Fruit fly (Drosophila melanogaster) whole organism, wandering third instar larva: ENCODE measurements around the gene noi.

Source experiments
- CG32264 ChIP-seq: fragments of 200-800 bp; sonication (Bioruptor generic); optimal IDR thresholded peaks from 2 replicates; lab custom pipeline; 2016; ENCODE audit warnings: missing biosample characterization, missing genetic modification characterization
- CG9705 ChIP-seq: fragments of 200-800 bp; sonication (Bioruptor generic); optimal IDR thresholded peaks from 2 replicates; lab custom pipeline; 2018; ENCODE audit warnings: missing biosample characterization, mild to moderate bottlenecking, missing genetic modification characterization
- CrebA ChIP-seq: fragments of 200-800 bp; sonication (Bioruptor generic); optimal IDR thresholded peaks from 2 replicates; lab custom pipeline; 2016; ENCODE audit warnings: missing biosample characterization, mild to moderate bottlenecking, missing genetic modification characterization, borderline replicate concordance
- Dfd ChIP-seq: fragments of >200 bp; optimal IDR thresholded peaks from 2 replicates; lab custom pipeline; 2017; ENCODE audit warnings: missing biosample characterization, missing genetic modification characterization
- Dif ChIP-seq: fragments of 200-275, 200-300 bp; sonication (Bioruptor generic); optimal IDR thresholded peaks from 2 replicates; lab custom pipeline; 2018; ENCODE audit warnings: missing biosample characterization, missing genetic modification characterization; ENCODE audit not compliant: partially characterized antibody
- GATAd ChIP-seq: sonication (Bioruptor generic); optimal IDR thresholded peaks from 2 replicates; lab custom pipeline; 2016; ENCODE audit warnings: missing biosample characterization, missing genetic modification characterization
- HLH106 ChIP-seq: fragments of 200-800 bp; optimal IDR thresholded peaks from 3 replicates; lab custom pipeline; 2019; ENCODE audit warnings: missing biosample characterization, mild to moderate bottlenecking, missing genetic modification characterization, moderate library complexity
- Hnf4 ChIP-seq: fragments of 200-800 bp; sonication (Bioruptor generic); optimal IDR thresholded peaks from 2 replicates; lab custom pipeline; 2016; ENCODE audit warnings: missing biosample characterization, mild to moderate bottlenecking, missing genetic modification characterization
- Hr83 ChIP-seq: fragments of 200-300 bp; sonication (Bioruptor generic); optimal IDR thresholded peaks from 2 replicates; lab custom pipeline; 2016; ENCODE audit warnings: missing biosample characterization, mild to moderate bottlenecking, missing genetic modification characterization, moderate library complexity; ENCODE audit not compliant: poor library complexity, severe bottlenecking
- Mio ChIP-seq: sonication (Bioruptor generic); optimal IDR thresholded peaks from 2 replicates; lab custom pipeline; 2016; ENCODE audit warnings: missing biosample characterization, missing genetic modification characterization
- Myc ChIP-seq: fragments of >200 bp; optimal IDR thresholded peaks from 2 replicates; lab custom pipeline; 2017
- OdsH ChIP-seq: fragments of 200-800 bp; sonication (Bioruptor generic); optimal IDR thresholded peaks from 2 replicates; lab custom pipeline; 2016; ENCODE audit warnings: missing biosample characterization, mild to moderate bottlenecking, missing genetic modification characterization
- Rel ChIP-seq, 2 experiments: fragments of 200-800 bp; sonication (Bioruptor generic) in 1 of 2; optimal IDR thresholded peaks; 2 replicates in 1 of 2; 3 replicates in 1 of 2; lab custom pipeline; 2016 to 2019; ENCODE audit warnings: mild to moderate bottlenecking in 2 of 2, missing biosample characterization in 2 of 2, missing genetic modification characterization in 2 of 2, moderate library complexity in 1 of 2
- Sp1 ChIP-seq: fragments of 200-800 bp; sonication (Bioruptor generic); optimal IDR thresholded peaks from 3 replicates; lab custom pipeline; 2019; ENCODE audit warnings: missing biosample characterization, mild to moderate bottlenecking, missing genetic modification characterization, moderate library complexity
- Vsx2 ChIP-seq: fragments of 200-300, 225-300 bp; sonication (Bioruptor generic); optimal IDR thresholded peaks from 2 replicates; lab custom pipeline; 2018; ENCODE audit warnings: missing biosample characterization, missing genetic modification characterization; ENCODE audit not compliant: partially characterized antibody
- br ChIP-seq: fragments of 200-800 bp; sonication (Bioruptor generic); optimal IDR thresholded peaks from 2 replicates; lab custom pipeline; 2016; ENCODE audit warnings: missing biosample characterization, missing genetic modification characterization
- dl ChIP-seq, 2 experiments: fragments of 175-275, 200-275 bp in 1 of 2; fragments of 200-275 bp in 1 of 2; sonication (Bioruptor generic); optimal IDR thresholded peaks; lab custom pipeline; 2018; ENCODE audit warnings: mild to moderate bottlenecking in 2 of 2, missing biosample characterization in 2 of 2, missing genetic modification characterization in 2 of 2, moderate library complexity in 2 of 2; ENCODE audit not compliant: partially characterized antibody in 2 of 2, insufficient read depth in 1 of 2
- dmrt93B ChIP-seq: fragments of 200-800 bp; sonication (Bioruptor generic); optimal IDR thresholded peaks from 2 replicates; lab custom pipeline; 2018; ENCODE audit warnings: missing biosample characterization, mild to moderate bottlenecking, missing genetic modification characterization
- dsf ChIP-seq: sonication (Bioruptor generic); optimal IDR thresholded peaks from 2 replicates; lab custom pipeline; 2016; ENCODE audit warnings: missing biosample characterization, missing genetic modification characterization, borderline replicate concordance
- ey ChIP-seq: fragments of 200-800 bp; sonication (Bioruptor generic); optimal IDR thresholded peaks from 2 replicates; lab custom pipeline; 2016; ENCODE audit warnings: missing biosample characterization, missing genetic modification characterization
- foxo ChIP-seq, 2 experiments: fragments of 200-800 bp; sonication (Bioruptor generic); optimal IDR thresholded peaks; 2 replicates in 1 of 2; 3 replicates in 1 of 2; lab custom pipeline; 2016 to 2017; ENCODE audit warnings: missing biosample characterization in 2 of 2, missing genetic modification characterization in 2 of 2
- fru ChIP-seq: fragments of 200-800 bp; sonication (Bioruptor generic); optimal IDR thresholded peaks from 3 replicates; lab custom pipeline; 2016; ENCODE audit warnings: missing biosample characterization, mild to moderate bottlenecking, missing genetic modification characterization
- h ChIP-seq: fragments of 200-800 bp; sonication (Bioruptor generic); optimal IDR thresholded peaks from 3 replicates; lab custom pipeline; 2016; ENCODE audit warnings: missing biosample characterization, mild to moderate bottlenecking, missing genetic modification characterization
- jim ChIP-seq: fragments of 175-275, 200-325 bp; sonication (Bioruptor generic); optimal IDR thresholded peaks from 2 replicates; lab custom pipeline; 2016; ENCODE audit warnings: missing biosample characterization, mild to moderate bottlenecking, missing genetic modification characterization
- lola ChIP-seq: fragments of >200 bp; optimal IDR thresholded peaks from 2 replicates; lab custom pipeline; 2017; ENCODE audit warnings: missing biosample characterization, missing genetic modification characterization
- psq ChIP-seq: fragments of 200-800 bp; sonication (Bioruptor generic); optimal IDR thresholded peaks from 3 replicates; lab custom pipeline; 2017; ENCODE audit warnings: missing biosample characterization, mild to moderate bottlenecking, missing genetic modification characterization, moderate library complexity
- rgr ChIP-seq: fragments of 200-800 bp; sonication (Bioruptor generic); optimal IDR thresholded peaks from 3 replicates; lab custom pipeline; 2016; ENCODE audit warnings: missing biosample characterization, mild to moderate bottlenecking, missing genetic modification characterization
- sv ChIP-seq: fragments of 200-800 bp; sonication (Bioruptor generic); optimal IDR thresholded peaks from 3 replicates; lab custom pipeline; 2016; ENCODE audit warnings: missing biosample characterization, missing genetic modification characterization
- tai ChIP-seq: sonication (Bioruptor generic); optimal IDR thresholded peaks from 2 replicates; lab custom pipeline; 2016; ENCODE audit warnings: missing biosample characterization, missing genetic modification characterization
- woc ChIP-seq: sonication (Bioruptor generic); optimal IDR thresholded peaks from 2 replicates; lab custom pipeline; 2016; ENCODE audit warnings: missing biosample characterization, mild to moderate bottlenecking, missing genetic modification characterization

noi gene

DNA sequence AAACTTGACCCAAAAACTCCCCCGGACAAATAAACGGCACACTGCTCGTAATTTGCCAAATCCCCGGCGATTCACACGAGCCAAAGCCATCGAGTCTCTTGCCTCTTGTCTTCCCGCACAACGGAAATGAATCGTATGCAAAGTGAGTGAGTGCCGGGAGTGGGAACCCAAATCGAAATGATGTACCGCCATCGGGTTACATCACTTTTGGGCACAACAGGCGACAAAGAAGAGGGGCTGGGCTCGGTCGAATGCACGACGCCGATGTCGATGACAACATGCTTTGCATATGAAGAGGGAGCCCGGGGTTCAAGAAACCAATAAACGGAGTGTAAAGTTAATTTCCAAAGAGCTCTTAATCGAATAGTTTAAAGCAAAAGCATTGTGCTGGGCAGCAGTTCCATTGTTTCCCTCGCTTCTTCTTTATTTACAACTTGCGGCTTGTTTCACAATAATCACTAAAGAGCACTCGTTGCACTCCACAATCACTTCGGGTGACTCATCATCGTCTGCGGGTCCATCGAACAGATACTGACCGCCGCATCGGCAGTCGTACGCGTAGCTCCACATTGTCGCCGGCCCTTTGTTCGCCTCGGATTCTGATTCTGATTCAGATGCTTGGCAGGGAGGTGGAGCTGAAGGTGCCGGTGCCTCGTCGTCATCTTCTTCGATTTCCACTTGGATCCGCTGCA lies 30.6 kb upstream of the noi start:
- TF ChIP-seq Mio (GFP tag; lab: Kevin White, UChicago) (no peak), psq (GFP tag; lab: Kevin White, UChicago) (no peak), Rel (GFP tag; optimal IDR thresholded peaks at IDR 0.05; lab: Kevin White, UChicago) (no peak), Rel (tag; optimal IDR thresholded peaks at IDR 0.05; lab: Kevin White, UChicago) (peak; percentile 15), dl (GFP tag; optimal IDR thresholded peaks at IDR 0.05; lab: Kevin White, UChicago; ENCODE audit: insufficient read depth in 1 of 2, partially characterized antibody in 2 of 2) (no peak), foxo (GFP tag; optimal IDR thresholded peaks at IDR 0.05; lab: Kevin White, UChicago) (no peak), CrebA (GFP tag; lab: Kevin White, UChicago) (no peak), fru (GFP tag; lab: Kevin White, UChicago) (no peak), jim (GFP tag; lab: Kevin White, UChicago) (no peak)

DNA sequence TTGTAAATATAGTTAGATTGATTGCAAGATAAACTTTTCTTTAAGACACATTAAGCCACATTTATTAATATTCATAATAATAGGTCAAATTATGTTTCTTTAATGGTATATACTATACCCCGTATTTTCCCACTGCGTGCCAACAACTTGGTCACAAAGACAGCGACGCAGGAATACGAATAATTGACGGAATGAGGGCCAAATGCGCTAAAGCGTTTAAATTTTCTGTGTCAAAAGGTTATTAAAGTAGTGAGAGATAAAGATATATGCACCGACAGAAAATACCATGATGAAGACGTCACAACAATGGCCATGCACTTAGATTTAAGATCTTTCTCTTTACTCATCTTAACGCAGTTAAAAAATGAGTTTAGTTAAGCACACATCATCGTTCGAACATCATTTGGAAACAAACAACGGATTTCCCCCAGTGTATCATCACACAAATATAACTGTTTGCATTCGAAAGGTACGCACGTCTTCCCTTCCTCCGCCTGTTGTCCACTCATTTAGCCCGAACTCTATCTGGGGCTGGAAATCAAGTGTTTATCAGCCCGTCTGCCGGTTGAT lies 29.2 kb upstream of the noi start:
- TF ChIP-seq ey (GFP tag; lab: Kevin White, UChicago) (peak; percentile 67), CG9705 (GFP tag; lab: Kevin White, UChicago) (no peak), fru (GFP tag; lab: Kevin White, UChicago) (peak; percentile 67), Vsx2 (no peak), Sp1 (GFP tag; lab: Kevin White, UChicago) (peak; percentile 50), OdsH (GFP tag; lab: Kevin White, UChicago) (peak; percentile 59), dsf (no peak), Hnf4 (GFP tag; lab: Kevin White, UChicago) (peak; percentile 22), lola (GFP tag; lab: Kevin White, UChicago) (no peak), Dfd (no peak), CG32264 (GFP tag; lab: Kevin White, UChicago) (no peak), br (peak; percentile 8), Mio (GFP tag; lab: Kevin White, UChicago) (peak; percentile 3), HLH106 (tag; lab: Kevin White, UChicago) (peak; percentile 38), rgr (GFP tag; lab: Kevin White, UChicago) (peak; percentile 72), dmrt93B (GFP tag; lab: Kevin White, UChicago) (peak; percentile 41), foxo (GFP tag; optimal IDR thresholded peaks at IDR 0.05; lab: Kevin White, UChicago) (peak in 1 of 2 experiments; percentile 68), psq (GFP tag; lab: Kevin White, UChicago) (peak; percentile 58), woc (GFP tag; lab: Kevin White, UChicago) (peak; percentile 32), sv (GFP tag; lab: Kevin White, UChicago) (peak; percentile 60), jim (GFP tag; lab: Kevin White, UChicago) (no peak), h (GFP tag; lab: Kevin White, UChicago) (peak; percentile 71), GATAd (GFP tag; lab: Kevin White, UChicago) (no peak), Rel (GFP tag; optimal IDR thresholded peaks at IDR 0.05; lab: Kevin White, UChicago) (no peak), Rel (tag; optimal IDR thresholded peaks at IDR 0.05; lab: Kevin White, UChicago) (no peak), CrebA (GFP tag; lab: Kevin White, UChicago) (no peak), Myc (lab: Kevin White, UChicago) (no peak), Hr83 (GFP tag; lab: Kevin White, UChicago) (peak; percentile 60), tai (no peak)

DNA sequence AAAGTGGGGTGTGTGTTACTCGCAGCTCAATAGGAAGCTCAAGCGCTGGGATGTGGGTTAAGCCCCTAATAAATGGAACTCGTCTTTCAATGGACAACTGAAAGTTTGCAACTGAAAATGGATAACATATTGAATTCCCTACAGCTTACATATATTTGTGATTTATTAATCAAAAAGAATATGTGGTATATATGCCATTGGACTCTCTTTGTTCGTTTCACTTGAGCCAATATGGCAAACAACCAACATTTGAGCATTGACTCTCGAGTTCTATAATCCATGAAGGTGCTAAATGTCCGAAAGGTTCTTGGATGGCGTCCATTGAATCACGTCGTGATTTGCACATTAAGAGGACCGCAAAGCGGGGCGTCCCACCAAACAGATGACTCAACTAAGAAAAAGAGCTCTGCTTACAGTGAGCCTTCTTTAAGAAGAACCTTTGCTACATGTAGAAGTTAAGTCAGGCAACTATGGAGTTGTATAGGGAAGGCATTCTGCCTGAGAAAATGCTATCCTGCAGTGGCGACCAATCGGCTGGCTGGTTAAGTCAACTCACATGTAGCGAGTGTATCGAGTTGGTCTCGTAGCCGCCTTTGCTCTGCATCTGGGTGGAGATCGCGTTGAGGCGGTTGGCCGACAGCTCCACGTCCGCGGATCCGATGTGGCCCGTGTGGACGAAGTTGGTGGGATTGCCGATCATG lies 26.8 kb upstream of the noi start:
- no peak for TF ChIP-seq Dif (GFP tag; lab: Kevin White, UChicago)
- peak; percentile 18 for TF ChIP-seq ey (GFP tag; lab: Kevin White, UChicago)
- TF ChIP-seq Rel (GFP tag; optimal IDR thresholded peaks at IDR 0.05; lab: Kevin White, UChicago) = no peak
- TF ChIP-seq Rel (tag; optimal IDR thresholded peaks at IDR 0.05; lab: Kevin White, UChicago) = peak; percentile 87
- TF ChIP-seq CG32264 (GFP tag; lab: Kevin White, UChicago) = no peak
- peak; percentile 6 for TF ChIP-seq HLH106 (tag; lab: Kevin White, UChicago)
- peak in 1 of 2 experiments; percentile 23 for TF ChIP-seq foxo (GFP tag; optimal IDR thresholded peaks at IDR 0.05; lab: Kevin White, UChicago)
- TF ChIP-seq fru (GFP tag; lab: Kevin White, UChicago) = peak; percentile 12
